Fruit fly (Drosophila melanogaster) whole organism, embryonic: ENCODE data around the gene defl.

Source experiments
- Ada2b ChIP-seq: fragments of 200-800 bp; sonication (Bioruptor generic); IDR thresholded peaks from 2 replicates; pipeline ENCODE4 v1.3.6; 2022; ENCODE audit warnings: missing biosample characterization, missing genetic modification characterization
- Blimp-1 ChIP-seq: fragments of 200-800 bp; sonication (Bioruptor generic); optimal IDR thresholded peaks from 3 replicates; lab custom pipeline; 2018; ENCODE audit warnings: missing biosample characterization, missing genetic modification characterization, mild to moderate bottlenecking, moderate library complexity, missing genetic modification reagents
- BtbVII ChIP-seq: fragments of 200-800 bp; sonication (Bioruptor generic); optimal IDR thresholded peaks from 3 replicates; lab custom pipeline; 2017; ENCODE audit warnings: missing biosample characterization, mild to moderate bottlenecking, missing genetic modification characterization
- C15 ChIP-seq: fragments of 200-800 bp; sonication (Bioruptor generic); IDR thresholded peaks from 3 replicates; pipeline ENCODE4 v1.3.6; 2022; ENCODE audit warnings: missing biosample characterization, missing genetic modification characterization
- CG10543 ChIP-seq: fragments of 200-800 bp; sonication (Bioruptor generic); optimal IDR thresholded peaks from 3 replicates; lab custom pipeline; 2017; ENCODE audit warnings: missing biosample characterization, mild to moderate bottlenecking, missing genetic modification characterization, moderate library complexity
- CG11723 ChIP-seq: fragments of 200-800 bp; sonication (Bioruptor generic); optimal IDR thresholded peaks from 2 replicates; lab custom pipeline; 2017; ENCODE audit warnings: missing biosample characterization, mild to moderate bottlenecking, missing genetic modification characterization
- CG12391 ChIP-seq: fragments of 200-800 bp; sonication (Bioruptor generic); optimal IDR thresholded peaks from 3 replicates; lab custom pipeline; 2018; ENCODE audit warnings: missing biosample characterization, mild to moderate bottlenecking, missing genetic modification characterization, moderate library complexity
- CG13424 ChIP-seq: fragments of 200-800 bp; sonication (Bioruptor generic); optimal IDR thresholded peaks from 2 replicates; lab custom pipeline; 2019; ENCODE audit warnings: missing biosample characterization, mild to moderate bottlenecking, missing genetic modification characterization, moderate library complexity
- CG15011 ChIP-seq: fragments of 200-800 bp; sonication (Bioruptor generic); optimal IDR thresholded peaks from 3 replicates; lab custom pipeline; 2018; ENCODE audit warnings: missing biosample characterization, mild to moderate bottlenecking, missing genetic modification characterization
- CG1529 ChIP-seq: fragments of 200-800 bp; sonication (Bioruptor generic); optimal IDR thresholded peaks from 3 replicates; lab custom pipeline; 2018; ENCODE audit warnings: missing biosample characterization, missing genetic modification characterization
- CG15514 ChIP-seq: fragments of 200-800 bp; sonication (Bioruptor generic); optimal IDR thresholded peaks from 3 replicates; lab custom pipeline; 2017; ENCODE audit warnings: missing biosample characterization, missing genetic modification characterization, mild to moderate bottlenecking, moderate library complexity, missing genetic modification reagents
- CG1647 ChIP-seq: fragments of 200-800 bp; sonication (Bioruptor generic); optimal IDR thresholded peaks from 3 replicates; lab custom pipeline; 2016; ENCODE audit warnings: missing biosample characterization, missing genetic modification characterization
- CG17361 ChIP-seq: fragments of 200-800 bp; sonication (Bioruptor generic); IDR thresholded peaks from 3 replicates; pipeline ENCODE4 v1.3.6; 2022; ENCODE audit warnings: missing biosample characterization, missing genetic modification characterization
- CG17568 ChIP-seq: fragments of 200-800 bp; sonication (Bioruptor generic); optimal IDR thresholded peaks from 2 replicates; lab custom pipeline; 2018; ENCODE audit warnings: missing biosample characterization, mild to moderate bottlenecking, missing genetic modification characterization, moderate library complexity
- CG18764 ChIP-seq: fragments of 200-800 bp; sonication (Bioruptor generic); optimal IDR thresholded peaks from 3 replicates; lab custom pipeline; 2016; ENCODE audit warnings: missing biosample characterization, missing genetic modification characterization
- CG31224 ChIP-seq: fragments of 200-800 bp; sonication (Bioruptor generic); IDR thresholded peaks from 2 replicates; pipeline ENCODE4 v1.3.6; 2022; ENCODE audit warnings: missing biosample characterization, missing genetic modification characterization
- CG32767 ChIP-seq: fragments of 200-800 bp; sonication (Bioruptor generic); IDR thresholded peaks from 2 replicates; pipeline ENCODE4 v1.3.6; 2022; ENCODE audit warnings: missing biosample characterization, missing genetic modification characterization
- CG3281 ChIP-seq: fragments of 200-800 bp; sonication (Bioruptor generic); optimal IDR thresholded peaks from 3 replicates; lab custom pipeline; 2017; ENCODE audit warnings: missing biosample characterization, mild to moderate bottlenecking, missing genetic modification characterization
- CG3407 ChIP-seq: fragments of 200-800 bp; sonication (Bioruptor generic); optimal IDR thresholded peaks from 2 replicates; lab custom pipeline; 2018; ENCODE audit warnings: missing biosample characterization, mild to moderate bottlenecking, missing genetic modification characterization
- CG4282 ChIP-seq: fragments of 200-800 bp; sonication (Bioruptor generic); optimal IDR thresholded peaks from 2 replicates; lab custom pipeline; 2016; ENCODE audit warnings: missing biosample characterization, missing genetic modification characterization
- CG4328 ChIP-seq: fragments of 200-800 bp; sonication (Bioruptor generic); optimal IDR thresholded peaks from 3 replicates; lab custom pipeline; 2017; ENCODE audit warnings: missing biosample characterization, missing genetic modification reagents, missing genetic modification characterization
- CG6791 ChIP-seq: fragments of 200-800 bp; sonication (Bioruptor generic); IDR thresholded peaks from 3 replicates; pipeline ENCODE4 v1.3.6; 2022; ENCODE audit warnings: missing biosample characterization, missing genetic modification characterization; ENCODE audit not compliant: partially characterized antibody
- CG6854 ChIP-seq: fragments of 200-800 bp; sonication (Bioruptor generic); optimal IDR thresholded peaks from 3 replicates; lab custom pipeline; 2017; ENCODE audit warnings: missing biosample characterization, mild to moderate bottlenecking, missing genetic modification characterization
- CG7357 ChIP-seq: fragments of 200-800 bp; sonication (Bioruptor generic); IDR thresholded peaks from 3 replicates; pipeline ENCODE4 v1.3.6; 2022; ENCODE audit warnings: missing biosample characterization, missing genetic modification characterization
- CG8388 ChIP-seq: fragments of 200-800 bp; sonication (Bioruptor generic); optimal IDR thresholded peaks from 2 replicates; lab custom pipeline; 2019; ENCODE audit warnings: missing biosample characterization, mild to moderate bottlenecking, missing genetic modification characterization, moderate library complexity
- CG9876 ChIP-seq: fragments of 200-800 bp; sonication (Bioruptor generic); optimal IDR thresholded peaks from 2 replicates; lab custom pipeline; 2016; ENCODE audit warnings: missing biosample characterization, missing genetic modification characterization
- Dad ChIP-seq: fragments of 200-800 bp; sonication (Bioruptor generic); optimal IDR thresholded peaks from 3 replicates; lab custom pipeline; 2016; ENCODE audit warnings: missing biosample characterization, missing genetic modification characterization
- Deaf1 ChIP-seq: fragments of 200-800 bp; optimal IDR thresholded peaks from 3 replicates; lab custom pipeline; 2019; ENCODE audit warnings: missing biosample characterization, mild to moderate bottlenecking, missing genetic modification characterization, moderate library complexity
- Drgx ChIP-seq: fragments of 200-800 bp; sonication (Bioruptor generic); IDR thresholded peaks from 2 replicates; pipeline ENCODE4 v1.3.6; 2022; ENCODE audit warnings: missing biosample characterization, missing genetic modification characterization
- Fer1 ChIP-seq: fragments of 200-800 bp; sonication (Bioruptor generic); optimal IDR thresholded peaks from 2 replicates; lab custom pipeline; 2017; ENCODE audit warnings: missing biosample characterization, mild to moderate bottlenecking, missing genetic modification characterization
- Gug ChIP-seq: fragments of 200-800 bp; sonication (Bioruptor generic); IDR thresholded peaks from 4 replicates; pipeline ENCODE4 v1.3.6; 2022; ENCODE audit warnings: missing biosample characterization, missing genetic modification characterization
- Hey ChIP-seq: fragments of 200-800 bp; sonication (Bioruptor generic); optimal IDR thresholded peaks from 3 replicates; lab custom pipeline; 2018; ENCODE audit warnings: missing biosample characterization, mild to moderate bottlenecking, missing genetic modification characterization
- Meics ChIP-seq: fragments of 200-800 bp; sonication (Bioruptor generic); optimal IDR thresholded peaks from 2 replicates; lab custom pipeline; 2017; ENCODE audit warnings: missing biosample characterization, mild to moderate bottlenecking, missing genetic modification characterization
- Mes4 ChIP-seq: fragments of 200-800 bp; sonication (Bioruptor generic); optimal IDR thresholded peaks from 2 replicates; lab custom pipeline; 2016; ENCODE audit warnings: missing biosample characterization, missing genetic modification characterization
- Opbp ChIP-seq: fragments of 200-800 bp; sonication (Bioruptor generic); IDR thresholded peaks from 3 replicates; pipeline ENCODE4 v1.3.6; 2022; ENCODE audit warnings: missing biosample characterization, missing genetic modification characterization; ENCODE audit not compliant: partially characterized antibody
- Ravus ChIP-seq: fragments of 200-800 bp; sonication (Bioruptor generic); IDR thresholded peaks from 2 replicates; pipeline ENCODE4 v1.3.6; 2022; ENCODE audit warnings: missing biosample characterization, missing genetic modification characterization
- Sox102F ChIP-seq: fragments of 200-800 bp; sonication (Bioruptor generic); optimal IDR thresholded peaks from 2 replicates; lab custom pipeline; 2018; ENCODE audit warnings: missing biosample characterization, mild to moderate bottlenecking, missing genetic modification characterization, moderate library complexity
- Trl ChIP-seq, 3 experiments: fragments of >200 bp in 2 of 3; fragments of 200-800 bp in 1 of 3; sonication (Bioruptor generic) in 1 of 3; optimal IDR thresholded peaks; 2 replicates in 1 of 3; 3 replicates in 2 of 3; lab custom pipeline; 2016 to 2017; ENCODE audit warnings: missing biosample characterization in 1 of 3, missing genetic modification characterization in 1 of 3
- Xbp1 ChIP-seq: fragments of 200-800 bp; sonication (Bioruptor generic); optimal IDR thresholded peaks from 3 replicates; lab custom pipeline; 2016; ENCODE audit warnings: missing biosample characterization, mild to moderate bottlenecking, missing genetic modification characterization
- bcd ChIP-seq: fragments of 200-800 bp; sonication (Bioruptor generic); optimal IDR thresholded peaks from 2 replicates; lab custom pipeline; 2017; ENCODE audit warnings: missing biosample characterization, mild to moderate bottlenecking, missing genetic modification characterization
- cg ChIP-seq: fragments of 200-800 bp; sonication (Bioruptor generic); optimal IDR thresholded peaks from 3 replicates; lab custom pipeline; 2019; ENCODE audit warnings: missing biosample characterization, mild to moderate bottlenecking, missing genetic modification characterization, moderate library complexity
- cwo ChIP-seq: fragments of 200-800 bp; sonication (Bioruptor generic); optimal IDR thresholded peaks from 3 replicates; lab custom pipeline; 2017; ENCODE audit warnings: missing biosample characterization, missing genetic modification characterization, mild to moderate bottlenecking, moderate library complexity, missing genetic modification reagents
- fu2 ChIP-seq: fragments of 200-800 bp; sonication (Bioruptor generic); optimal IDR thresholded peaks from 2 replicates; lab custom pipeline; 2016; ENCODE audit warnings: missing biosample characterization, missing genetic modification characterization
- maf-S ChIP-seq: fragments of 200-800 bp; sonication (Bioruptor generic); optimal IDR thresholded peaks from 2 replicates; lab custom pipeline; 2016; ENCODE audit warnings: missing biosample characterization, missing genetic modification characterization
- mld ChIP-seq: fragments of 200-800 bp; sonication (Bioruptor generic); IDR thresholded peaks from 3 replicates; pipeline ENCODE4 v1.3.6; 2022; ENCODE audit warnings: missing biosample characterization, missing genetic modification characterization; ENCODE audit not compliant: partially characterized antibody
- rib ChIP-seq: fragments of 200-800 bp; sonication (Bioruptor generic); IDR thresholded peaks from 2 replicates; pipeline ENCODE4 v1.3.6; 2022; ENCODE audit warnings: missing biosample characterization, missing genetic modification characterization
- seq ChIP-seq: fragments of 200-800 bp; sonication (Bioruptor generic); IDR thresholded peaks from 2 replicates; pipeline ENCODE4 v1.3.6; 2022; ENCODE audit warnings: missing biosample characterization, missing genetic modification characterization
- sug ChIP-seq: fragments of 200-800 bp; optimal IDR thresholded peaks from 2 replicates; lab custom pipeline; 2019; ENCODE audit warnings: missing biosample characterization, mild to moderate bottlenecking, missing genetic modification characterization, moderate library complexity

Gene defl

dm6 chr3L:9760151-9760749 lies 37.0 kb downstream of the defl start, which contains the start of gene CG42268 (continued):
- TF ChIP-seq seq (GFP tag; lab: Robert Waterston, UW) (no peak), BtbVII (peak; percentile 46), Xbp1 (no peak), Fer1 (GFP tag; lab: Kevin White, UChicago) (peak; percentile 36), Trl (optimal IDR thresholded peaks at IDR 0.05; lab: Kevin White, UChicago) (peak in 1 of 2 experiments; percentile 42), Trl (GFP tag; optimal IDR thresholded peaks at IDR 0.05; lab: Kevin White, UChicago) (no peak), CG15514 (GFP tag; lab: Kevin White, UChicago) (peak; percentile 10), CG17361 (GFP tag; lab: Robert Waterston, UW) (no peak), cwo (GFP tag; lab: Kevin White, UChicago) (peak; percentile 50), CG3281 (GFP tag; lab: Kevin White, UChicago) (peak; percentile 29), CG18764 (GFP tag; lab: Kevin White, UChicago) (no peak), Deaf1 (tag; lab: Kevin White, UChicago) (peak; percentile 85)
- TF ChIP-seq, all 482 proteins: peak for 27

dm6 chr3L:9762036-9762597 lies 38.9 kb downstream of the defl start:
- no peak for TF ChIP-seq Hey
- TF ChIP-seq CG15011 (GFP tag; lab: Kevin White, UChicago), result no peak
- no peak for TF ChIP-seq CG10543 (GFP tag; lab: Kevin White, UChicago)
- TF ChIP-seq Blimp-1 (GFP tag; lab: Kevin White, UChicago), result no peak
- TF ChIP-seq Meics (GFP tag; lab: Kevin White, UChicago), result peak; percentile 20
- no peak for TF ChIP-seq CG3407 (GFP tag; lab: Kevin White, UChicago)
- TF ChIP-seq CG4328 (GFP tag; lab: Kevin White, UChicago), result no peak
- no peak for TF ChIP-seq CG7357 (GFP tag; lab: Robert Waterston, UW)
- peak; percentile 26 for TF ChIP-seq Mes4
- TF ChIP-seq CG9876, result no peak
- no peak for TF ChIP-seq Sox102F
- TF ChIP-seq maf-S (GFP tag; lab: Kevin White, UChicago), result no peak
- no peak for TF ChIP-seq Ada2b (GFP tag; lab: Robert Waterston, UW)
- no peak for TF ChIP-seq Drgx (GFP tag; lab: Robert Waterston, UW)
- TF ChIP-seq sug (tag; lab: Kevin White, UChicago), result peak; percentile 30
- no peak for TF ChIP-seq CG32767
- no peak for TF ChIP-seq Opbp (GFP tag; lab: Robert Waterston, UW)
- TF ChIP-seq CG17568, result peak; percentile 41
- TF ChIP-seq CG11723, result no peak
- no peak for TF ChIP-seq fu2 (GFP tag; lab: Kevin White, UChicago)
- no peak for TF ChIP-seq CG31224 (GFP tag; lab: Robert Waterston, UW)
- TF ChIP-seq mld, result no peak
- no peak for TF ChIP-seq CG1647 (GFP tag; lab: Kevin White, UChicago)
- TF ChIP-seq CG8388, result no peak
- peak; percentile 22 for TF ChIP-seq bcd
- TF ChIP-seq Ravus, result no peak
- TF ChIP-seq CG4282 (GFP tag; lab: Kevin White, UChicago), result no peak
- TF ChIP-seq CG12391 (tag; lab: Kevin White, UChicago), result peak; percentile 7
- no peak for TF ChIP-seq Gug (GFP tag; lab: Robert Waterston, UW)
- no peak for TF ChIP-seq cg (GFP tag; lab: Kevin White, UChicago)
- TF ChIP-seq CG6791 (GFP tag; lab: Robert Waterston, UW), result no peak
- no peak for TF ChIP-seq rib (GFP tag; lab: Robert Waterston, UW)
- no peak for TF ChIP-seq Dad (GFP tag; lab: Kevin White, UChicago)
- TF ChIP-seq CG13424, result no peak
- no peak for TF ChIP-seq CG6854 (GFP tag; lab: Kevin White, UChicago)
- TF ChIP-seq C15, result no peak
- no peak for TF ChIP-seq CG1529 (GFP tag; lab: Kevin White, UChicago)
